Fruit fly (Drosophila melanogaster): ENCODE results near the gene CIA30.

DNA sequence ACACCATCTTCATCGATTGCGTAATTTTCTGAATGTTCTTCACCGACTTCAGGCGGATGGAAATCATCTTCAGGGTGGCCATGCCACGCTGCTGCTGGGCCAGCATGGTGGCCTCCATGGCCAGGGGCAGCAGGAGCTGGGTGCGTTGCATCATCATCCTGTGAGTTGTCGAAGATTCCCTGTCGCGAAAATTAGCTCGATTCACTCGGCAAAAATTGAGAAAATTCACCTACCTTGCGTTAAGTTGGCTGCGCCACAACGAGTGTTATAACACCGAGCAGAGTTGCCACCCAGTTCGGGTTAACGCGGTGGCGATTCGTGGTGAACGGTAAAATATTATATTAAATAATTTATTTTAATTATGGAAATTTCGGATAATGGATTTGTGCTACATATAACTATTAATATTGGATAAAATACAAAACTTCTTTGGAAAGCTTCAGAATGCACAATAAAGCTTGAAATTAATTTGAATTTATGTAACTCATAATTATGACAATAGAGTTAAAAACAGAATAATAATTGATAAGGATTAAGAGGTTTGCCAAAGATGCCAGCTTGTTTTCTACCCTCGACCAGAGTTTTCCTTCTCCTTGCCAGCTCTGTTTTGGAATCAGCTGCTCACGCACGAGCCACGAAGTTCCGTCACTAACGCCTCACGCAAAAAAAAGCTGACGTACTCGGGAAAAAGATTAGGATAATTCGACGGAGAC is 12.0 kb downstream of the CIA30 start, which contains the start of the genes ATPsyngamma and yata:
- TF ChIP-seq Sin3A (optimal IDR thresholded peaks at IDR 0.05) = no peak
- TF ChIP-seq ttk (optimal IDR thresholded peaks at IDR 0.05) = no peak
- no peak for TF ChIP-seq h (optimal IDR thresholded peaks at IDR 0.05)
- TF ChIP-seq psq (optimal IDR thresholded peaks at IDR 0.05) = no peak

Data from Kc167 (cell line).